Worm (Caenorhabditis elegans): ENCODE data around the gene pid-5.

pid-5 gene

ce11 chrV:4175624-4176023 lies at the start of gene pid-5, which contains the start of gene coh-4:
TSS of gene pid-5 (plus strand) at chrV:4175882.
TSS of gene coh-4 (minus strand) at chrV:4175640.
- TF ChIP-seq lin-11 (tag; optimal IDR thresholded peaks at IDR 0.05) (no peak), pha-4 (tag; optimal IDR thresholded peaks at IDR 0.05) (no peak), dve-1 (tag; optimal IDR thresholded peaks at IDR 0.05) (no peak), zip-5 (tag; optimal IDR thresholded peaks at IDR 0.05) (no peak), unc-86 (tag; optimal IDR thresholded peaks at IDR 0.05) (no peak), C08G9.2 (tag; optimal IDR thresholded peaks at IDR 0.05) (no peak), gmeb-2 (tag; optimal IDR thresholded peaks at IDR 0.05) (no peak), madf-2 (tag; optimal IDR thresholded peaks at IDR 0.05) (no peak), fax-1 (tag; optimal IDR thresholded peaks at IDR 0.05) (no peak), ama-1 (optimal IDR thresholded peaks at IDR 0.05) (no peak), unc-55 (GFP tag; optimal IDR thresholded peaks at IDR 0.05) (no peak), dmd-4 (tag; optimal IDR thresholded peaks at IDR 0.05; ENCODE audit: borderline replicate concordance) (no peak)

DNA sequence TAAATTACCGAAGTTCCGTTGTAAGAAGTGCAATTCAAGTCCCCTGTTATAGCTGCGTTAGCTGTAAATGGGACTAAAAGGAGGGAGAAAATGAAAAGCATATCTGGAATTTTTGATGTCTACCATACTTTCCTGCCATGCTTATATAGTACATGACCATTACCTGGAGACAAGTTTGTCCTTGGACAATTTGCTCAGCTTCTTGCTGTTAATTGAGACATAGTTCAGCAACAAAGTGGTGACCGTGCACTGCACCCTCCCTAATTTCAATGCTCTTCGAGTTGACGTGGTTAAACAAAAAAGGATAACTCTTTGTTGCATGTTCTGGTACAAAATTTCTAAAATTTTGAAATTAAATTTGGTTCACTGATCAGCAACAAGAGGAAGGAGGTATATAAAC lies 48.2 kb upstream of the pid-5 start, which contains the start of gene T05B4.13:
TSS of gene T05B4.13 (minus strand) at position 101 of the 400 bp plus-strand sequence.
- TF ChIP-seq K09A11.1 (tag; optimal IDR thresholded peaks at IDR 0.05; ENCODE audit: insufficient read depth) (no peak), ceh-6 (GFP tag; optimal IDR thresholded peaks at IDR 0.05) (no peak), eyg-1 (tag; optimal IDR thresholded peaks at IDR 0.05) (no peak)

DNA sequence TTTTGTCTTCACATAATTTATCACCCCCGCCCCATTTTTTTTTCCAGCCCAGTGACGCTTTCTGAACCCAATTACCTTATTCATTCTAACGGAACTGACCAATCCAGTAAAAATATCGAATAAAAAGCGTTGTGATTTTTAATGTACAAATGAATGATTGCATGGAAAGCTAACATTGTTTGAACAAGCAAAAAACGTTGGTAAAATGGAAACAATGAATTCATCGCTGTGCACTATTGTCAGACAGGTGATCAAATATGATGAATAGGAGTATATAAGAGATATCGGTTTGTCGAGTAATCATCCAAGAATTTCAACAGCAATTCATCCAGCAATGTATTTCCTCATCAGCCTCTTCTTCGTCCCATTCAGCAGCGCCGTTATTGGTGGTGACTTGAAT lies 46.1 kb upstream of the pid-5 start, which contains the start of gene phat-4:
TSS of gene phat-4 (plus strand) at position 301 of the 400 bp plus-strand sequence.
- TF ChIP-seq madf-2 (tag; optimal IDR thresholded peaks at IDR 0.05) (no peak), odd-2 (tag; optimal IDR thresholded peaks at IDR 0.05) (no peak)

ce11 chrV:4131471-4131939 lies 44.2 kb upstream of the pid-5 start, which contains the start of gene nhr-57:
TSS of gene nhr-57 (plus strand) at chrV:4131889.
- TF ChIP-seq fkh-6 (tag; optimal IDR thresholded peaks at IDR 0.05) (no peak), ceh-24 (tag; optimal IDR thresholded peaks at IDR 0.05) (no peak), sox-4 (tag; optimal IDR thresholded peaks at IDR 0.05) (no peak), ceh-48 (tag; optimal IDR thresholded peaks at IDR 0.05) (no peak), nfya-1 (tag; optimal IDR thresholded peaks at IDR 0.05) (no peak), npax-4 (tag; optimal IDR thresholded peaks at IDR 0.05) (no peak), hlh-15 (tag; optimal IDR thresholded peaks at IDR 0.05) (no peak), dve-1 (tag; optimal IDR thresholded peaks at IDR 0.05) (peak; percentile 19)

DNA sequence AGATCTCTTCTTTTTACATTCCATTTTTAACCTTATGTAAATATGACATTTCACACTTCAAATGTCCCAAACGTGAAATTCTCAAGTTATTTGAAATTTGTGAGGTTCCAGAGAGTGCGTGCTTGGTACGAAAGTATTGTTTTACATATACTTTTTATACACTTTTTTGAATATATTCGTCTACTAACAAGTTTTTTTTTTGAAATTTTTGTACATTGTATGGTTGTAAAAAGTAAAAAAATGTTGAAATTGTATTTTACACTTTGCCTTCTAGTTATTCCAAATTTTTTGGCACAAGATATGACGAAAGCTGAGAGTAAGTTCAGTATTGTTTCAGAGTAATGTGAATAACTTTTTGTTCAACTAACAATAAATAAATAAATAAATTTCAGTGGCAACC lies 41.0 kb upstream of the pid-5 start, which contains the start of gene lgc-1:
TSS of gene lgc-1 (plus strand) at position 301 of the 400 bp plus-strand sequence.
- TF ChIP-seq ceh-9 (tag; optimal IDR thresholded peaks at IDR 0.05) (no peak), T23F11.4 (GFP tag; optimal IDR thresholded peaks at IDR 0.05) (no peak), ahr-1 (tag; optimal IDR thresholded peaks at IDR 0.05) (no peak), nhr-232 (tag; optimal IDR thresholded peaks at IDR 0.05) (no peak), F13H6.1 (tag; optimal IDR thresholded peaks at IDR 0.05) (no peak), nhr-11 (tag; optimal IDR thresholded peaks at IDR 0.05) (no peak), sox-2 (GFP tag; IDR thresholded peaks at IDR 0.05) (no peak), nfya-1 (tag; optimal IDR thresholded peaks at IDR 0.05) (no peak), sox-4 (tag; optimal IDR thresholded peaks at IDR 0.05) (no peak), ceh-6 (GFP tag; optimal IDR thresholded peaks at IDR 0.05) (no peak), rnt-1 (tag; optimal IDR thresholded peaks at IDR 0.05) (no peak), ceh-19 (GFP tag; optimal IDR thresholded peaks at IDR 0.05) (no peak)

DNA sequence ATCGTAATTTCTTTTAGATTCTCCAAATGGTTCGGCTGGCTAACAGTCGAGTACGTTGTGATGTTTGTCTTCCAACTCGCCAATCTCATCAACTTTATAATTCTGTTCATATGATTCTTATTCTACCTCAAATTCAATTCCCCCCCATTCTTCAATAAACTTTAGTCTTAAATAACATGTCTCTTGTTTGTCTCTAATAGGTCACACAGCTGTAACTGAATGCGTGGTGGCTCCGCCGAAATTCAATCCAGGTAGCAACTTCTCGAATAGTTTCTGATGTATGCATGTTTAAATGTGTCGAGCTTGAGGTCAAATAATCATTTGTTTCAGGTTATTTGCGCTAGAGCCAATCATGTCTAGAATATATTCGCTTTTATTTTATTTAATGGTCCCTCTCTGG lies 37.0 kb upstream of the pid-5 start, which contains the start of gene lgc-29:
TSS of gene lgc-29 (plus strand) at position 301 of the 400 bp plus-strand sequence.
- TF ChIP-seq F13H6.1 (tag; optimal IDR thresholded peaks at IDR 0.05), result no peak
- TF ChIP-seq dmd-4 (tag; optimal IDR thresholded peaks at IDR 0.05; ENCODE audit: borderline replicate concordance), result no peak
- no peak for TF ChIP-seq elt-2 (tag; optimal IDR thresholded peaks at IDR 0.05)
- TF ChIP-seq npax-4 (tag; optimal IDR thresholded peaks at IDR 0.05), result no peak
- no peak for TF ChIP-seq T23F11.4 (GFP tag; optimal IDR thresholded peaks at IDR 0.05)
- TF ChIP-seq C08G9.2 (tag; optimal IDR thresholded peaks at IDR 0.05), result no peak
- no peak for TF ChIP-seq pros-1 (tag; optimal IDR thresholded peaks at IDR 0.05)
- no peak for TF ChIP-seq ceh-2 (tag; optimal IDR thresholded peaks at IDR 0.05)
- TF ChIP-seq tbx-7 (tag; optimal IDR thresholded peaks at IDR 0.05), result no peak
- no peak for TF ChIP-seq ceh-19 (GFP tag; optimal IDR thresholded peaks at IDR 0.05)

Data from whole organism, late embryonic.